Worm (Caenorhabditis elegans) whole organism, L4/young adult: Measurements from ENCODE around the gene F57E7.4.
"Not testable (repeated sequence)": the region's sequence is repeated elsewhere in the genome, so short reads cannot be mapped to it uniquely, and the experiment has no call there.

Experiments used
- W03F9.2 ChIP-seq: fragments of 150-350 bp; optimal IDR thresholded peaks from 2 replicates; lab custom pipeline; 2014; ENCODE audit warnings: missing biosample characterization, missing genetic modification characterization
- dao-5 ChIP-seq: sonication (generic microtip); optimal IDR thresholded peaks from 2 replicates; lab custom pipeline; 2016; ENCODE audit warnings: missing genotype, missing genetic modification characterization, moderate library complexity, missing compliant biosample characterization
- him-1 ChIP-seq: sonication (generic microtip); optimal IDR thresholded peaks from 2 replicates; lab custom pipeline; 2016; ENCODE audit warnings: missing genotype, missing genetic modification reagents, missing genetic modification characterization, missing compliant biosample characterization

The F57E7.4 gene

ce11 chrV:16480919-16481630 is at the start of gene F57E7.4, which contains the start of gene spig-6:
Gene F57E7.4 (minus strand): TSS chrV:16481019.
Gene spig-6 (plus strand): TSS chrV:16481580.
- TF ChIP-seq dao-5 (no peak), him-1 (tag; lab: Kevin White, UChicago) (no peak), W03F9.2 (tag; lab: Kevin White, UChicago) (no peak)

- TF ChIP-seq him-1 (tag; lab: Kevin White, UChicago) (no peak), dao-5 (no peak), W03F9.2 (tag; lab: Kevin White, UChicago) (no peak)
Observed at ce11 chrV:16527796-16528195, 47.0 kb upstream of the F57E7.4 start, which contains the start of gene F36D3.16. Gene F36D3.16 (plus strand): TSS chrV:16528096.

ce11 chrV:16526858-16527257 is 46.0 kb upstream of the F57E7.4 start, which contains the start of gene F36D3.8:
Gene F36D3.8 (plus strand): TSS chrV:16527158.
- no peak for TF ChIP-seq W03F9.2 (tag; lab: Kevin White, UChicago)
- TF ChIP-seq dao-5: no peak
- TF ChIP-seq him-1 (tag; lab: Kevin White, UChicago): no peak

- no peak for TF ChIP-seq dao-5
- TF ChIP-seq W03F9.2 (tag; lab: Kevin White, UChicago): no peak
- TF ChIP-seq him-1 (tag; lab: Kevin White, UChicago): no peak
Observed at ce11 chrV:16522242-16522641, 41.4 kb upstream of the F57E7.4 start, which contains the start of gene srw-34. Gene srw-34 (minus strand): TSS chrV:16522342.

- TF ChIP-seq him-1 (tag; lab: Kevin White, UChicago) (no peak), W03F9.2 (tag; lab: Kevin White, UChicago) (no peak), dao-5 (no peak)
Observed at ce11 chrV:16517619-16518018, 36.8 kb upstream of the F57E7.4 start, which contains the start of gene F36D3.4. Gene F36D3.4 (minus strand): TSS chrV:16517719.

DNA sequence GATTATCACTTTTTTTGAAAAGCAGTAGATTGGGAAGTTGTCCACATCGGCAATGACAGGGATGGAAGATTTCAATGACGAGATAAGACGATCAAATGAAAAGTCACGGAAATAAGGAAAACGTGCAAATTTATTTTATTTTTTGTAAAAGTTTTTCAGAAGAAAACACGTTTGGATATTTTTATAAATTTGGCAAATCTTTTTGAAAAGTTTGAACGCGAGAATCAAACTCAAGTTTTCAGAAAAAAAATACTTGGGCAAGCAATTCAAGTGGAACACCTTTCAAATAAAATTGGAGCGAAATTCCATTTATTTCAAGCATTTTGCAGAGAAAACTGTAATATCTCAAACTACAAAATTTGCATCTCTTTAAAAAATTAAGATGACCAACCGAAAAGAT is 34.3 kb upstream of the F57E7.4 start, which contains the start of gene F36D3.5:
F36D3.5 (minus strand) TSS at position 101 of the 400 bp plus-strand sequence.
- TF ChIP-seq him-1 (tag; lab: Kevin White, UChicago); W03F9.2 (tag; lab: Kevin White, UChicago); dao-5: not testable (repeated sequence)

DNA sequence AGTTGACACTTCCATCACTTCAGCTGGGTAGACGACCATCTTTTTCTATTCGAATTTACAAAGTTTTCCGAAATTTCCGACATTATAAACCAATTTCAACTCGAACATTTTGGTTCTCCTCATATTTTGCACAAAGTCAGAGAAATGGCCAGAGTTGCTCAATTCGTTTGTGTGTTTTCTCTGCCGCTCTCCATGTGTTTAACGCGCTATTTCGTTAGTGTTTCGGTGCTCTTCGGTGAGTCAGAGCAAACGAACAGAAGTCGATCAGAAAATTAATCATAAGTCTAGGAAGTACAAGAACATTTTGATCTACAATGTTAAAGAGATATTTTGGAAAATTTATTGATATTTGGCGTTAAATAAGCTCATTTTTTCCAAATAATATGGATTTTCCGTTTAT is 27.8 kb upstream of the F57E7.4 start, which contains the start of gene srr-3:
srr-3 (minus strand) TSS at position 101 of the 400 bp plus-strand sequence.
- TF ChIP-seq dao-5 (no peak), W03F9.2 (tag; lab: Kevin White, UChicago) (no peak)

ce11 chrV:16506650-16507049 is 25.8 kb upstream of the F57E7.4 start:
- no peak for TF ChIP-seq dao-5
- TF ChIP-seq him-1 (tag; lab: Kevin White, UChicago): no peak
- TF ChIP-seq W03F9.2 (tag; lab: Kevin White, UChicago): no peak

DNA sequence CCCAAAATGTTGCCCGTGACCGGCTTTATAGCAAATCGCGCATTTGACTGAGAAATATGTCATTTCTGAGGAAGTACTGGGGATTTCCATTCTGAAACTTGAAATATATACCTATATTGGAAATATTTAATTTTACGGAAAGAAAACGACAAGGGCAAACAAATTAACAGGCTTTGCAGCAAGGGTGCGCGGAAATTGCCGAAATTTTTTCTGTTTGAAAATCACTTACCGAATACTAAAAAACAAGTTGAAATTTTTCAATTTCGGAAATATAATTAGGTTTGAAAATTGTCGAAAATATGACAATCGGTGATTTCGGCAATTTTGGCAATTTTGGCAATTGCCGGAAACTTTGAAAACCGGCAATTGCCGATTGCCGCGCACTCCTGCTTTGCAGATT is 25.0 kb upstream of the F57E7.4 start, which contains the start of gene nhr-54:
nhr-54 (minus strand) TSS at position 101 of the 400 bp plus-strand sequence.
- no peak for TF ChIP-seq dao-5
- no peak for TF ChIP-seq him-1 (tag; lab: Kevin White, UChicago)
- no peak for TF ChIP-seq W03F9.2 (tag; lab: Kevin White, UChicago)

ce11 chrV:16503164-16503563 is 22.3 kb upstream of the F57E7.4 start, which contains the start of gene F36D3.14:
Gene F36D3.14 (minus strand): TSS chrV:16503264.
- no peak for TF ChIP-seq him-1 (tag; lab: Kevin White, UChicago)
- no peak for TF ChIP-seq dao-5

DNA sequence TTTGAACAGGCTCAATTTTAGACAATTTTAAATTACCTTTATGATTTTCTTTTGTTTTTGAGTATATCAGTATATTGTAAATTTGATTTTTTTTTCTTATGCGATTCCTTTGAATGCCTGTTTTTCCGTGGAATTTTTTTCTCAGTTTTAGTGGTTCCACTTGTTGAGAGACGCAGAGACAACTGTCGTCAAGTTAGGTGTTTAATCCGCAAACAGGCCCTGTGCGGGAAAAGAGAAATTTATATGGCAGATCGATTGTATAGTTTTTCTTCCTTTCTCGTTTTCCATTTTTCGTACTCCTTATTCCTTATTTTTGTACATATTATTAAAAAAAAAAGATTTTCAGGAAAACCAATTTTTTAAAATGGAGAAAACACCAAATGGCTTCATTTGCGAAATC is 18.2 kb upstream of the F57E7.4 start, which contains the start of gene F36D3.1:
F36D3.1 (plus strand) TSS at position 347 of the 400 bp plus-strand sequence.
- TF ChIP-seq dao-5 (no peak), W03F9.2 (tag; lab: Kevin White, UChicago) (no peak), him-1 (tag; lab: Kevin White, UChicago) (no peak)

DNA sequence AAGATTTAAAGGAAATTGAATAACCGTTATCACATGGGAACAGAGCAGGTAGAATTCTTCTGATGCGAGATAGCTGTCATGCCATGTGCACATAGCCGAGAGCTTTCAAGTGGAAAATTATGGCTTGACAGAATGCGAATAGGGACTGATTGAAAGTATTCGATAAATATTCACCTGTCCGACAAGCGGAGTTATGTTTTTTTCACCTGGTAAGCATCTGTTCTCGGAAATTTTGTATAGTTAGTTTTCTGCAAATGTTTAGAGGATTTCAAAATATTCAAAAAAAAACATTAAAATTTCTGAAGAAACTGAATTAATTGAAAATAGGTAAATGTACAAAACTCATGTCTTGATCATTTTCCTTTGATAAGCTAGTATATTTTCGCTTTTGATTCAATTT is 16.7 kb upstream of the F57E7.4 start, which contains the start of gene srh-136:
srh-136 (minus strand) TSS at position 93 of the 400 bp plus-strand sequence.
- TF ChIP-seq dao-5: no peak
- TF ChIP-seq him-1 (tag; lab: Kevin White, UChicago): no peak
- TF ChIP-seq W03F9.2 (tag; lab: Kevin White, UChicago): no peak

DNA sequence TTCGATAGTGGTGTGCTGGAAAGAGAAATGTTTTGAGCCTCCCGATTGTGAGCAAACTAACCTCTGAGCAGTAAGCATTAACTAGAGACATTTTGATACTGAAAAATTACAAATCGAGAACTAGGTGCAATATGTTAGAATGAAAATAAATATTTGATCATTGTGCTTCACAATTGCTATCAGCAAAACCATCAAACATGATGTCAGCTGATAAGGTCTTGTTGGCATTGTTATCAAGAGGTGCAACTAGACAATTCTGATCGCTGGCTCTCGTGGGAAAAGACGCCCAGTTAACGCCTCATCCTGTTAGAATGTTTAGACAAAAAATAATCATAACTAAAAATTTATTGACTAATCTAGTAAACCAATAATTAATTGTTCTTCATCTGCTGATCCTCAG is 13.5 kb upstream of the F57E7.4 start, which contains the start of gene comt-2:
comt-2 (minus strand) TSS at position 131 of the 400 bp plus-strand sequence.
- TF ChIP-seq W03F9.2 (tag; lab: Kevin White, UChicago) (no peak), dao-5 (no peak), him-1 (tag; lab: Kevin White, UChicago) (no peak)

DNA sequence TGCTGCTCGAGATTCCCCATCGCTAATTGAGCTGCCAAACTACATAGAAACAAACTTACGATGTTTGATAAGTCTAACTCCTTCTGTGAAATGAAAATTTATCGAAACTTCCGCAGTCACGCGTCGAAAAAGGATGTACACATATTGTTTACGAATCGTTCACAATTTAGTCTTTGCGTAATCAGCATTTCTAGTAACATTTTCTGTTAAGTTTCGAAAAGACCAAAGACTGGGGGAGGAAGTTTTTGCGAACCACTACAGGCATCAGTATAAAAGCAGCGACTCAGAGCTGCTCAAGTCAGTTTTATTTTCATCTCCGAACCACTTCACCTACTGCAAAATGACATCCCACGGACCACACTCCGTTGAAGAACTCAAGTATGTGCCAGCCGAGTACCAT is 7.4 kb upstream of the F57E7.4 start, which contains the start of gene sqst-4:
sqst-4 (plus strand) TSS at position 301 of the 400 bp plus-strand sequence.
- TF ChIP-seq him-1 (tag; lab: Kevin White, UChicago) (no peak), dao-5 (no peak), W03F9.2 (tag; lab: Kevin White, UChicago) (no peak)
